Worm (Caenorhabditis elegans) whole organism, early embryonic: ENCODE data around the gene cone-1.

Experiments used
- ceh-36 ChIP-seq: sonication (generic microtip); optimal IDR thresholded peaks from 2 replicates; lab custom pipeline; 2016; ENCODE audit warnings: missing genetic modification characterization, inconsistent platforms, missing compliant biosample characterization
- tbx-11 ChIP-seq: fragments of 200-800 bp; sonication (Bioruptor generic); IDR thresholded peaks from 2 replicates; pipeline ENCODE4 v1.3.6; 2022; ENCODE audit warnings: missing genetic modification characterization, missing compliant biosample characterization

DNA sequence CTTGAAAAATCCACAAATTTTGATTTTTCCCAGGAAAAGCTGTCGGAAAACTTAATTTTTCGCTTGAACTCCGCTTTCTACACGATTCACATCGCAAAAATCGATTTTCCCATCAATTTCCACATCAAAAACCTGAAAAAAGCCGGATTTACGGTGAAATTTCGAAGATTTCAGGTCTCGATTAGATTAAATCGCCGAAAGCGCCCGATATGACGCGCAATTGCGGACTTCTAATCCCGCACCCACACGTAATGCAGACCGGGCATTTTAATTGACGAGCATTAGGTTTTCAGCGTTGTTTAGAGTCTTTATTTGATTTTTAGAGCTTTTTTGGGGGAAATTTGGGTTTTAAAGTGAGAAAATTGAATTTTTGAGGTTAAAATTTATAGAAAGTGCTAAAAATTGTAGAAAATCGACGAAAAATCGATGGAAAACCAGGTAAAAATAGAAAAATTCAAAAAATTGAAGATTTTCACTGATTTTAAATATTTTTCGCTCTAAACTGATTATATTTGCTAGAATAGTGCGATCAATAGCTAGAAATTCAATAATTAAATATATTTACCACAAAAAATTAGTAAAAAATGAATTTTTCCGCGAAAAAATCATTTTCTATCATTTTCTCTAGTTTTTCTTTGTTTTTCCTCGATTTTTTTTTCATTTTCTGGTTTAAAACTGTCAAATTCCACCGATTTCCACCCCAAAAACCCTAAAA lies 43.2 kb upstream of the cone-1 start, which contains the start of gene Y54F10AL.1:
- TF ChIP-seq tbx-11 (GFP tag; lab: Robert Waterston, UW) (no peak), ceh-36 (peak; percentile 33)
